Worm (Caenorhabditis elegans) whole organism, L3 larva: ENCODE data around the gene T21B4.3.

Source experiments
- ama-1 ChIP-seq: fragments of 150-350 bp; optimal IDR thresholded peaks from 2 replicates; lab custom pipeline; 2018
- egl-27 ChIP-seq: sonication (generic microtip); optimal IDR thresholded peaks from 4 replicates; lab custom pipeline; 2017; ENCODE audit warnings: missing biosample characterization, missing genetic modification reagents, missing genetic modification characterization
- fos-1 ChIP-seq: fragments of 150-350 bp; optimal IDR thresholded peaks from 2 replicates; lab custom pipeline; 2014; ENCODE audit warnings: missing biosample characterization, missing genetic modification characterization
- hmg-11 ChIP-seq: sonication (generic microtip); optimal IDR thresholded peaks from 2 replicates; lab custom pipeline; 2016; ENCODE audit warnings: missing genetic modification characterization, missing compliant biosample characterization
- jun-1 ChIP-seq: fragments of 150-350 bp; optimal IDR thresholded peaks from 2 replicates; lab custom pipeline; 2014; ENCODE audit warnings: missing biosample characterization, missing genetic modification reagents, missing genetic modification characterization
- lin-39 ChIP-seq: fragments of 150-350 bp; optimal IDR thresholded peaks from 2 replicates; lab custom pipeline; 2018; ENCODE audit warnings: missing biosample characterization, missing genetic modification reagents, missing genetic modification characterization
- nhr-12 ChIP-seq: fragments of 150-350 bp; optimal IDR thresholded peaks from 2 replicates; lab custom pipeline; 2014; ENCODE audit warnings: missing biosample characterization, missing genetic modification characterization
- nhr-237 ChIP-seq: fragments of 150-350 bp; optimal IDR thresholded peaks from 2 replicates; lab custom pipeline; 2014; ENCODE audit warnings: missing biosample characterization, missing genetic modification characterization
- nhr-25 ChIP-seq: sonication (generic microtip); optimal IDR thresholded peaks from 2 replicates; lab custom pipeline; 2017; ENCODE audit warnings: missing biosample characterization, missing genetic modification characterization
- nhr-77 ChIP-seq: fragments of 150-350 bp; optimal IDR thresholded peaks from 2 replicates; lab custom pipeline; 2014; ENCODE audit warnings: missing biosample characterization, missing genetic modification characterization
- pha-4 ChIP-seq: fragments of 150-350 bp; optimal IDR thresholded peaks from 2 replicates; lab custom pipeline; 2014; ENCODE audit warnings: missing biosample characterization, missing genetic modification reagents, missing genetic modification characterization
- skn-1 ChIP-seq: fragments of 150-350 bp; optimal IDR thresholded peaks from 2 replicates; lab custom pipeline; 2014; ENCODE audit warnings: missing biosample characterization, missing genetic modification characterization
- unc-62 ChIP-seq: fragments of 150-350 bp; sonication (generic microtip); optimal IDR thresholded peaks from 4 replicates; lab custom pipeline; 2014; ENCODE audit warnings: missing biosample characterization, missing genetic modification reagents, missing genetic modification characterization

DNA sequence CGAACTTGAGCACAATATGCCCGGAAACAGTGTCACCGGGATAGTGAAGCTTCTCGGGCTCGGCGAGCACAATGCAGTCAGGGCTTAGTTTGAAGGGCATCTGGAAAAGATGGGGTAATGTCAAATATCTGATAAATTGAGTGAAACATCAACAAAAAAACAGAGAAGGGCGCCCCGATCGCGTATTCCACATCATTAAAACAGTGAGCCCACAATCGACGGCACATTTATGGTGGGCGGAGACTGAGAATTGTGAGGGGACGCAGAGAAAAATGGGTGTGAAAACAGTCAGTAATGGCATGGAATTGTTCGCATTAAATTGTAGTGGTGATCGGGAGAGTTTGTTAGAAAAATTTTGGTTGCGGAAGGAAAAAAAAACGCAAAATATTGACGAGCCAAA, 16.1 kb downstream of the T21B4.3 start, which contains the start of gene arrd-9:
- no peak for TF ChIP-seq nhr-77 (tag; lab: Kevin White, UChicago)
- TF ChIP-seq fos-1 (tag; lab: Kevin White, UChicago): no peak
- no peak for TF ChIP-seq nhr-237
- no peak for TF ChIP-seq pha-4 (tag; lab: Kevin White, UChicago)
- TF ChIP-seq unc-62 (GFP tag; lab: Kevin White, UChicago): no peak
- TF ChIP-seq nhr-12 (tag; lab: Kevin White, UChicago): no peak
- TF ChIP-seq jun-1: no peak
- TF ChIP-seq ama-1: no peak
- TF ChIP-seq hmg-11 (tag; lab: Kevin White, UChicago): no peak
- no peak for TF ChIP-seq skn-1 (tag; lab: Kevin White, UChicago)
- TF ChIP-seq lin-39 (tag; lab: Kevin White, UChicago): no peak
- no peak for TF ChIP-seq egl-27
- no peak for TF ChIP-seq nhr-25 (tag; lab: Kevin White, UChicago)
